Fruit fly (Drosophila melanogaster) whole organism, embryonic: ENCODE results near the gene ND-18.

Experiments used
- CG10366 ChIP-seq: fragments of 200-800 bp; sonication (Bioruptor generic); IDR thresholded peaks from 2 replicates; pipeline ENCODE4 v1.3.6; 2022; ENCODE audit warnings: missing biosample characterization, missing genetic modification characterization
- CG12155 ChIP-seq: fragments of 200-800 bp; sonication (Bioruptor generic); optimal IDR thresholded peaks from 3 replicates; lab custom pipeline; 2016; ENCODE audit warnings: missing biosample characterization, missing genetic modification characterization
- CG12236 ChIP-seq: fragments of 200-800 bp; sonication (Bioruptor generic); optimal IDR thresholded peaks from 2 replicates; lab custom pipeline; 2016; ENCODE audit warnings: missing biosample characterization, missing genetic modification characterization
- CG12299 ChIP-seq: fragments of 200-800 bp; sonication (Bioruptor generic); optimal IDR thresholded peaks from 2 replicates; lab custom pipeline; 2018; ENCODE audit warnings: missing biosample characterization, mild to moderate bottlenecking, missing genetic modification characterization
- CG12659 ChIP-seq: fragments of 200-800 bp; sonication (Bioruptor generic); optimal IDR thresholded peaks from 3 replicates; lab custom pipeline; 2017; ENCODE audit warnings: mild to moderate bottlenecking, missing biosample characterization, missing genetic modification reagents, missing genetic modification characterization
- CG13123 ChIP-seq: fragments of 200-800 bp; sonication (Bioruptor generic); optimal IDR thresholded peaks from 2 replicates; lab custom pipeline; 2016; ENCODE audit warnings: missing biosample characterization, missing genetic modification characterization
- CG14710 ChIP-seq: fragments of 200-800 bp; sonication (Bioruptor generic); optimal IDR thresholded peaks from 3 replicates; lab custom pipeline; 2019; ENCODE audit warnings: missing biosample characterization, mild to moderate bottlenecking, missing genetic modification characterization, moderate library complexity
- CG15479 ChIP-seq: fragments of 200-800 bp; sonication (Bioruptor generic); optimal IDR thresholded peaks from 3 replicates; lab custom pipeline; 2019; ENCODE audit warnings: missing biosample characterization, mild to moderate bottlenecking, missing genetic modification characterization, moderate library complexity
- CG1602 ChIP-seq: fragments of 200-800 bp; sonication (Bioruptor generic); optimal IDR thresholded peaks from 3 replicates; lab custom pipeline; 2016; ENCODE audit warnings: missing biosample characterization, missing genetic modification characterization
- CG2889 ChIP-seq: fragments of 200-800 bp; sonication (Bioruptor generic); IDR thresholded peaks from 3 replicates; pipeline ENCODE4 v1.3.6; 2022; ENCODE audit warnings: missing biosample characterization, missing genetic modification characterization
- CG31224 ChIP-seq: fragments of 200-800 bp; sonication (Bioruptor generic); IDR thresholded peaks from 2 replicates; pipeline ENCODE4 v1.3.6; 2022; ENCODE audit warnings: missing biosample characterization, missing genetic modification characterization
- CG3847 ChIP-seq: fragments of 200-800 bp; sonication (Bioruptor generic); IDR thresholded peaks from 2 replicates; pipeline ENCODE4 v1.3.6; 2022; ENCODE audit warnings: missing biosample characterization, missing genetic modification characterization
- CG4404 ChIP-seq: fragments of 200-800 bp; sonication (Bioruptor generic); IDR thresholded peaks from 2 replicates; pipeline ENCODE4 v1.3.6; 2022; ENCODE audit warnings: missing biosample characterization, missing genetic modification characterization
- CG4424 ChIP-seq: fragments of 200-800 bp; sonication (Bioruptor generic); optimal IDR thresholded peaks from 3 replicates; lab custom pipeline; 2016; ENCODE audit warnings: missing biosample characterization, missing genetic modification characterization
- CG4854 ChIP-seq: fragments of 200-800 bp; sonication (Bioruptor generic); optimal IDR thresholded peaks from 2 replicates; lab custom pipeline; 2016; ENCODE audit warnings: missing biosample characterization, missing genetic modification characterization, inconsistent platforms
- CG7271 ChIP-seq: fragments of 200-800 bp; sonication (Bioruptor generic); optimal IDR thresholded peaks from 2 replicates; lab custom pipeline; 2018; ENCODE audit warnings: missing biosample characterization, mild to moderate bottlenecking, missing genetic modification characterization, moderate library complexity
- CG7556 ChIP-seq: fragments of 200-800 bp; sonication (Bioruptor generic); optimal IDR thresholded peaks from 2 replicates; lab custom pipeline; 2017; ENCODE audit warnings: missing biosample characterization, mild to moderate bottlenecking, missing genetic modification characterization
- CG8281 ChIP-seq: fragments of 200-800 bp; sonication (Bioruptor generic); optimal IDR thresholded peaks from 2 replicates; lab custom pipeline; 2018; ENCODE audit warnings: missing biosample characterization, mild to moderate bottlenecking, missing genetic modification characterization, moderate library complexity
- CG8478 ChIP-seq: fragments of >200 bp; optimal IDR thresholded peaks from 2 replicates; lab custom pipeline; 2018
- Chrac-16 ChIP-seq: fragments of 200-800 bp; sonication (Bioruptor generic); optimal IDR thresholded peaks from 3 replicates; lab custom pipeline; 2016; ENCODE audit warnings: missing biosample characterization, missing genetic modification characterization
- Dll ChIP-seq: fragments of 200-800 bp; sonication (Bioruptor generic); IDR thresholded peaks from 4 replicates; pipeline ENCODE4 v1.3.6; 2022; ENCODE audit warnings: missing biosample characterization, missing genetic modification characterization; ENCODE audit not compliant: partially characterized antibody
- Ets97D ChIP-seq: fragments of 200-800 bp; sonication (Bioruptor generic); optimal IDR thresholded peaks from 3 replicates; lab custom pipeline; 2016; ENCODE audit warnings: missing biosample characterization, missing genetic modification characterization
- Fer3 ChIP-seq: fragments of 200-800 bp; sonication (Bioruptor generic); optimal IDR thresholded peaks from 2 replicates; lab custom pipeline; 2018; ENCODE audit warnings: missing biosample characterization, mild to moderate bottlenecking, missing genetic modification characterization, moderate library complexity
- Hand ChIP-seq: fragments of 200-800 bp; sonication (Bioruptor generic); optimal IDR thresholded peaks from 2 replicates; lab custom pipeline; 2017; ENCODE audit warnings: mild to moderate bottlenecking, missing biosample characterization, missing genetic modification reagents, missing genetic modification characterization
- MTF-1 ChIP-seq: fragments of 200-800 bp; sonication (Bioruptor generic); optimal IDR thresholded peaks from 2 replicates; lab custom pipeline; 2018; ENCODE audit warnings: missing biosample characterization, mild to moderate bottlenecking, missing genetic modification characterization, borderline replicate concordance
- NfI ChIP-seq: fragments of 200-800 bp; sonication (Bioruptor generic); optimal IDR thresholded peaks from 3 replicates; lab custom pipeline; 2018; ENCODE audit warnings: missing biosample characterization, mild to moderate bottlenecking, missing genetic modification characterization, moderate library complexity
- Oli ChIP-seq: fragments of 200-800 bp; sonication (Bioruptor generic); optimal IDR thresholded peaks from 2 replicates; lab custom pipeline; 2018; ENCODE audit warnings: missing biosample characterization, mild to moderate bottlenecking, missing genetic modification characterization, moderate library complexity
- ab ChIP-seq: fragments of 200-800 bp; sonication (Bioruptor generic); optimal IDR thresholded peaks from 2 replicates; lab custom pipeline; 2016; ENCODE audit warnings: missing biosample characterization, missing genetic modification characterization
- ase ChIP-seq: fragments of 200-800 bp; sonication (Bioruptor generic); IDR thresholded peaks from 3 replicates; pipeline ENCODE4 v1.3.6; 2022; ENCODE audit warnings: missing biosample characterization, missing genetic modification characterization
- bab2 ChIP-seq: fragments of 200-800 bp; sonication (Bioruptor generic); optimal IDR thresholded peaks from 2 replicates; lab custom pipeline; 2016; ENCODE audit warnings: missing biosample characterization, missing genetic modification characterization
- bbx ChIP-seq: fragments of 200-800 bp; sonication (Bioruptor generic); IDR thresholded peaks from 2 replicates; pipeline ENCODE4 v1.3.6; 2022; ENCODE audit warnings: missing biosample characterization, missing genetic modification characterization; ENCODE audit not compliant: partially characterized antibody
- bigmax ChIP-seq: fragments of 200-800 bp; sonication (Bioruptor generic); optimal IDR thresholded peaks from 2 replicates; lab custom pipeline; 2018; ENCODE audit warnings: missing biosample characterization, mild to moderate bottlenecking, missing genetic modification characterization
- chn ChIP-seq: fragments of 200-800 bp; sonication (Bioruptor generic); optimal IDR thresholded peaks from 2 replicates; lab custom pipeline; 2016; ENCODE audit warnings: missing biosample characterization, missing genetic modification characterization
- ci ChIP-seq: fragments of 200-800 bp; sonication (Bioruptor generic); IDR thresholded peaks from 3 replicates; pipeline ENCODE4 v1.3.6; 2022; ENCODE audit warnings: missing biosample characterization, missing genetic modification characterization
- esg ChIP-seq: fragments of 200-800 bp; sonication (Bioruptor generic); conservative IDR thresholded peaks from 2 replicates; pipeline ENCODE4 v1.3.6; 2022; ENCODE audit warnings: missing biosample characterization, missing genetic modification characterization
- fd102C ChIP-seq: fragments of 200-800 bp; sonication (Bioruptor generic); optimal IDR thresholded peaks from 2 replicates; lab custom pipeline; 2018; ENCODE audit warnings: missing biosample characterization, mild to moderate bottlenecking, missing genetic modification characterization, moderate library complexity
- fd64A ChIP-seq: fragments of 200-800 bp; sonication (Bioruptor generic); optimal IDR thresholded peaks from 3 replicates; lab custom pipeline; 2018; ENCODE audit warnings: missing biosample characterization, mild to moderate bottlenecking, missing genetic modification characterization
- ftz-f1 ChIP-seq: fragments of 200-800 bp; sonication (Bioruptor generic); optimal IDR thresholded peaks from 2 replicates; lab custom pipeline; 2016; ENCODE audit warnings: missing biosample characterization, missing genetic modification characterization
- gcm ChIP-seq: fragments of 200-800 bp; sonication (Bioruptor generic); optimal IDR thresholded peaks from 2 replicates; lab custom pipeline; 2019; ENCODE audit warnings: missing biosample characterization, mild to moderate bottlenecking, missing genetic modification characterization, moderate library complexity
- gcm2 ChIP-seq: fragments of 200-800 bp; sonication (Bioruptor generic); optimal IDR thresholded peaks from 2 replicates; lab custom pipeline; 2016; ENCODE audit warnings: missing biosample characterization, missing genetic modification characterization
- gsb-n ChIP-seq: fragments of 200-800 bp; sonication (Bioruptor generic); optimal IDR thresholded peaks from 3 replicates; lab custom pipeline; 2018; ENCODE audit warnings: missing biosample characterization, mild to moderate bottlenecking, missing genetic modification characterization
- pros ChIP-seq: fragments of 200-800 bp; sonication (Bioruptor generic); optimal IDR thresholded peaks from 3 replicates; lab custom pipeline; 2019; ENCODE audit warnings: missing biosample characterization, mild to moderate bottlenecking, missing genetic modification characterization, moderate library complexity
- ranshi ChIP-seq: fragments of 200-800 bp; sonication (Bioruptor generic); IDR thresholded peaks from 2 replicates; pipeline ENCODE4 v1.3.6; 2022; ENCODE audit warnings: missing biosample characterization, missing genetic modification characterization
- slou ChIP-seq: fragments of 200-800 bp; sonication (Bioruptor generic); optimal IDR thresholded peaks from 3 replicates; lab custom pipeline; 2016; ENCODE audit warnings: missing biosample characterization, missing genetic modification characterization
- so ChIP-seq: fragments of 200-800 bp; sonication (Bioruptor generic); IDR thresholded peaks from 3 replicates; pipeline ENCODE4 v1.3.6; 2022; ENCODE audit warnings: missing biosample characterization, missing genetic modification characterization
- sr ChIP-seq: fragments of 200-800 bp; sonication (Bioruptor generic); IDR thresholded peaks from 3 replicates; pipeline ENCODE4 v1.3.6; 2022; ENCODE audit warnings: missing biosample characterization, missing genetic modification characterization
- tll ChIP-seq, 2 experiments: fragments of 200-800 bp in 1 of 2; fragments of >200 bp in 1 of 2; sonication (Bioruptor generic) in 1 of 2; optimal IDR thresholded peaks; 2 replicates each; lab custom pipeline; 2017 to 2019; ENCODE audit warnings: missing biosample characterization in 2 of 2, missing genetic modification characterization in 2 of 2, mild to moderate bottlenecking in 1 of 2, moderate library complexity in 1 of 2
- wek ChIP-seq: fragments of 200-800 bp; sonication (Bioruptor generic); optimal IDR thresholded peaks from 3 replicates; lab custom pipeline; 2018; ENCODE audit warnings: missing biosample characterization, mild to moderate bottlenecking, missing genetic modification characterization, moderate library complexity
- yki ChIP-seq: fragments of >200 bp; optimal IDR thresholded peaks from 3 replicates; lab custom pipeline; 2018
- zen2 ChIP-seq: fragments of 200-800 bp; sonication (Bioruptor generic); IDR thresholded peaks from 3 replicates; pipeline ENCODE4 v1.3.6; 2022; ENCODE audit warnings: missing biosample characterization, missing genetic modification characterization; ENCODE audit not compliant: partially characterized antibody

The ND-18 gene

dm6 chrX:19494830-19495610 is 2.8 kb downstream of the ND-18 start, which contains the start of the genes ksh, CG14200 and Pfrx (continued):
- no peak for TF ChIP-seq yki (lab: Kevin White, UChicago)
- TF ChIP-seq ftz-f1 (GFP tag; lab: Kevin White, UChicago), result no peak
- TF ChIP-seq ase (GFP tag; lab: Robert Waterston, UW), result no peak
- peak; percentile 39 for TF ChIP-seq gsb-n
- TF ChIP-seq CG1602 (GFP tag; lab: Kevin White, UChicago), result no peak
- TF ChIP-seq CG4854 (GFP tag; lab: Kevin White, UChicago), result no peak
- TF ChIP-seq esg, result no peak
- TF ChIP-seq Dll (GFP tag; lab: Robert Waterston, UW), result peak; percentile 81
- peak; percentile 57 for TF ChIP-seq CG14710
- no peak for TF ChIP-seq Fer3 (tag; lab: Kevin White, UChicago)
- no peak for TF ChIP-seq CG31224 (GFP tag; lab: Robert Waterston, UW)
- TF ChIP-seq Oli (tag; lab: Kevin White, UChicago), result no peak
- TF ChIP-seq pros (GFP tag; lab: Kevin White, UChicago), result no peak
- no peak for TF ChIP-seq CG4404 (GFP tag; lab: Robert Waterston, UW)
- no peak for TF ChIP-seq CG8281
- TF ChIP-seq Chrac-16 (GFP tag; lab: Kevin White, UChicago), result peak; percentile 16
- no peak for TF ChIP-seq CG7556 (GFP tag; lab: Kevin White, UChicago)
- no peak for TF ChIP-seq gcm (GFP tag; lab: Kevin White, UChicago)
- peak; percentile 38 for TF ChIP-seq CG12659 (GFP tag; lab: Kevin White, UChicago)
- peak; percentile 97 for TF ChIP-seq bbx
- TF ChIP-seq slou, result no peak
- TF ChIP-seq CG12299 (tag; lab: Kevin White, UChicago), result no peak
- no peak for TF ChIP-seq Hand (GFP tag; lab: Kevin White, UChicago)
- no peak for TF ChIP-seq sr
- no peak for TF ChIP-seq MTF-1 (GFP tag; lab: Kevin White, UChicago)
- no peak for TF ChIP-seq wek (GFP tag; lab: Kevin White, UChicago)
- TF ChIP-seq bab2 (GFP tag; lab: Kevin White, UChicago), result no peak
- no peak for TF ChIP-seq fd102C
- no peak for TF ChIP-seq CG12155 (GFP tag; lab: Kevin White, UChicago)
- no peak for TF ChIP-seq CG10366 (GFP tag; lab: Robert Waterston, UW)
- TF ChIP-seq NfI, result peak; percentile 21
- TF ChIP-seq Ets97D (GFP tag; lab: Kevin White, UChicago), result peak; percentile 39
- no peak for TF ChIP-seq CG12236 (GFP tag; lab: Kevin White, UChicago)
- no peak for TF ChIP-seq CG15479
- TF ChIP-seq ab (GFP tag; lab: Kevin White, UChicago), result no peak
- TF ChIP-seq fd64A (GFP tag; lab: Kevin White, UChicago), result no peak
- no peak for TF ChIP-seq CG13123 (GFP tag; lab: Kevin White, UChicago)
- TF ChIP-seq zen2 (GFP tag; lab: Robert Waterston, UW), result peak; percentile 78
- TF ChIP-seq tll (GFP tag; optimal IDR thresholded peaks at IDR 0.05; lab: Kevin White, UChicago), result no peak
- TF ChIP-seq bigmax (GFP tag; lab: Kevin White, UChicago), result no peak
- TF ChIP-seq ranshi (GFP tag; lab: Robert Waterston, UW), result no peak
- TF ChIP-seq ci, result no peak
- no peak for TF ChIP-seq CG8478
- TF ChIP-seq CG3847 (GFP tag; lab: Robert Waterston, UW), result peak; percentile 45; the same call in 1 of the 2 replicates
- no peak for TF ChIP-seq gcm2 (GFP tag; lab: Kevin White, UChicago)
- no peak for TF ChIP-seq chn (GFP tag; lab: Kevin White, UChicago)
- TF ChIP-seq CG2889, result no peak
- no peak for TF ChIP-seq so
- no peak for TF ChIP-seq CG4424
- TF ChIP-seq CG7271, result no peak
